Worm (Caenorhabditis elegans) whole organism, L1 larva: Measurements from ENCODE around the gene golg-4.

Experiments
- F16B12.6 ChIP-seq: fragments of 150-350 bp; optimal IDR thresholded peaks from 2 replicates; lab custom pipeline; 2014; ENCODE audit warnings: missing biosample characterization, missing genetic modification characterization
- aha-1 ChIP-seq: fragments of 150-350 bp; optimal IDR thresholded peaks from 2 replicates; lab custom pipeline; 2014; ENCODE audit warnings: missing biosample characterization, missing genetic modification characterization
- ama-1 ChIP-seq: fragments of 150-350 bp; optimal IDR thresholded peaks from 2 replicates; lab custom pipeline; 2014
- blmp-1 ChIP-seq: fragments of 150-350 bp; optimal IDR thresholded peaks from 2 replicates; lab custom pipeline; 2014; ENCODE audit warnings: missing biosample characterization, missing genetic modification characterization
- ceh-8 ChIP-seq: fragments of 200-800 bp; sonication (Bioruptor generic); optimal IDR thresholded peaks from 2 replicates; lab custom pipeline; 2018; ENCODE audit warnings: mild to moderate bottlenecking, missing genetic modification characterization, moderate library complexity, missing compliant biosample characterization
- ceh-88 ChIP-seq: fragments of 200-800 bp; sonication (Bioruptor generic); IDR thresholded peaks from 2 replicates; pipeline ENCODE4 v1.3.6; 2022; ENCODE audit warnings: missing genetic modification characterization, missing compliant biosample characterization
- ces-1 ChIP-seq: fragments of 150-350 bp; optimal IDR thresholded peaks from 2 replicates; lab custom pipeline; 2014; ENCODE audit warnings: missing biosample characterization, missing genetic modification reagents, missing genetic modification characterization
- efl-1 ChIP-seq, 4 experiments: fragments of 150-350 bp; optimal IDR thresholded peaks in 3 of 4; peaks in 1 of 4; 1 replicate in 1 of 4; 2 replicates in 3 of 4; lab custom pipeline; 2014; ENCODE audit warnings: missing biosample characterization in 2 of 4, missing genetic modification characterization in 2 of 4, missing genetic modification reagents in 2 of 4
- efl-3 ChIP-seq: fragments of 200-800 bp; sonication (Bioruptor generic); optimal IDR thresholded peaks from 2 replicates; lab custom pipeline; 2018; ENCODE audit warnings: mild to moderate bottlenecking, missing genetic modification characterization, missing compliant biosample characterization
- ets-5 ChIP-seq: fragments of 200-800 bp; sonication (Bioruptor generic); IDR thresholded peaks from 2 replicates; pipeline ENCODE4 v1.3.6; 2022; ENCODE audit warnings: missing genetic modification characterization, missing compliant biosample characterization
- fkh-10 ChIP-seq: sonication (generic microtip); optimal IDR thresholded peaks from 2 replicates; lab custom pipeline; 2017; ENCODE audit warnings: missing biosample characterization, missing genetic modification reagents, missing genetic modification characterization
- fkh-4 ChIP-seq: sonication (generic microtip); optimal IDR thresholded peaks from 2 replicates; lab custom pipeline; 2016; ENCODE audit warnings: missing compliant biosample characterization, missing genetic modification characterization, borderline replicate concordance
- fkh-8 ChIP-seq: sonication (generic microtip); optimal IDR thresholded peaks from 2 replicates; lab custom pipeline; 2016; ENCODE audit warnings: mild to moderate bottlenecking, missing genetic modification characterization, missing compliant biosample characterization
- fos-1 ChIP-seq: fragments of 150-350 bp; optimal IDR thresholded peaks from 2 replicates; lab custom pipeline; 2014; ENCODE audit warnings: missing biosample characterization, missing genetic modification characterization
- hlh-17 ChIP-seq: fragments of 200-800 bp; sonication (Bioruptor generic); optimal IDR thresholded peaks from 2 replicates; lab custom pipeline; 2018; ENCODE audit warnings: missing genetic modification characterization, mild to moderate bottlenecking, missing compliant biosample characterization, moderate library complexity, borderline replicate concordance
- hlh-4 ChIP-seq: sonication (generic microtip); optimal IDR thresholded peaks from 2 replicates; lab custom pipeline; 2016; ENCODE audit warnings: mild to moderate bottlenecking, missing genetic modification characterization, missing compliant biosample characterization
- hpl-2 ChIP-seq: fragments of 150-350 bp; optimal IDR thresholded peaks from 2 replicates; lab custom pipeline; 2014; ENCODE audit warnings: missing biosample characterization, missing genetic modification reagents, missing genetic modification characterization
- irx-1 ChIP-seq: sonication (generic microtip); optimal IDR thresholded peaks from 2 replicates; lab custom pipeline; 2016; ENCODE audit warnings: missing genetic modification characterization, missing compliant biosample characterization
- isw-1 ChIP-seq: fragments of 200-800 bp; sonication (Bioruptor generic); IDR thresholded peaks from 2 replicates; pipeline ENCODE4 v1.3.6; 2022; ENCODE audit warnings: missing genetic modification characterization, missing compliant biosample characterization
- lin-13 ChIP-seq: fragments of 150-350 bp; optimal IDR thresholded peaks from 2 replicates; lab custom pipeline; 2014; ENCODE audit warnings: missing biosample characterization, missing genetic modification reagents, missing genetic modification characterization
- lin-35 ChIP-seq, 2 experiments: fragments of 150-350 bp; optimal IDR thresholded peaks; 2 replicates each; lab custom pipeline; 2014; ENCODE audit warnings: missing biosample characterization in 2 of 2, missing genetic modification characterization in 2 of 2, missing genetic modification reagents in 2 of 2
- lin-39 ChIP-seq: fragments of 150-350 bp; optimal IDR thresholded peaks from 2 replicates; lab custom pipeline; 2014; ENCODE audit warnings: missing biosample characterization, missing genetic modification reagents, missing genetic modification characterization
- mab-9 ChIP-seq: fragments of 200-800 bp; sonication (Bioruptor generic); IDR thresholded peaks from 2 replicates; pipeline ENCODE4 v1.3.6; 2022; ENCODE audit warnings: missing genetic modification reagents, missing genetic modification characterization, missing compliant biosample characterization
- mdl-1 ChIP-seq, 2 experiments: fragments of 150-350 bp; optimal IDR thresholded peaks; 2 replicates each; lab custom pipeline; 2014 to 2017; ENCODE audit warnings: missing biosample characterization in 2 of 2, missing genetic modification characterization in 2 of 2, inconsistent platforms in 1 of 2
- mep-1 ChIP-seq: fragments of 150-350 bp; optimal IDR thresholded peaks from 2 replicates; lab custom pipeline; 2014; ENCODE audit warnings: missing biosample characterization, missing genetic modification characterization
- nhr-11 ChIP-seq: fragments of 150-350 bp; optimal IDR thresholded peaks from 2 replicates; lab custom pipeline; 2014; ENCODE audit warnings: missing biosample characterization, missing genetic modification characterization
- nhr-19 ChIP-seq: fragments of 200-800 bp; sonication (Bioruptor generic); conservative IDR thresholded peaks from 2 replicates; pipeline ENCODE4 v1.3.6; 2022; ENCODE audit warnings: missing genetic modification characterization, missing compliant biosample characterization
- nhr-237 ChIP-seq: fragments of 150-350 bp; optimal IDR thresholded peaks from 2 replicates; lab custom pipeline; 2014; ENCODE audit warnings: missing biosample characterization, missing genetic modification characterization
- skn-1 ChIP-seq: fragments of 150-350 bp; optimal IDR thresholded peaks from 2 replicates; lab custom pipeline; 2014; ENCODE audit warnings: missing biosample characterization, missing genetic modification characterization
- snu-23 ChIP-seq: sonication (generic microtip); optimal IDR thresholded peaks from 2 replicates; lab custom pipeline; 2016; ENCODE audit warnings: missing genetic modification characterization, missing compliant biosample characterization
- sptf-1 ChIP-seq: fragments of 150-350 bp; optimal IDR thresholded peaks from 2 replicates; lab custom pipeline; 2014; ENCODE audit warnings: missing biosample characterization, missing genetic modification characterization
- tbx-2 ChIP-seq: sonication (generic microtip); optimal IDR thresholded peaks from 2 replicates; lab custom pipeline; 2016; ENCODE audit warnings: missing genetic modification characterization, missing compliant biosample characterization
- tlp-1 ChIP-seq: fragments of 150-350 bp; optimal IDR thresholded peaks from 2 replicates; lab custom pipeline; 2014; ENCODE audit warnings: missing biosample characterization, missing genetic modification characterization
- unc-30 ChIP-seq: sonication (generic microtip); optimal IDR thresholded peaks from 2 replicates; lab custom pipeline; 2017; ENCODE audit warnings: missing biosample characterization, missing genetic modification characterization
- unc-62 ChIP-seq: fragments of 150-350 bp; optimal IDR thresholded peaks from 2 replicates; lab custom pipeline; 2014; ENCODE audit warnings: missing biosample characterization, missing genetic modification reagents, missing genetic modification characterization
- unc-86 ChIP-seq: sonication (generic microtip); optimal IDR thresholded peaks from 2 replicates; lab custom pipeline; 2016; ENCODE audit warnings: missing genetic modification characterization, missing compliant biosample characterization
- xbp-1 ChIP-seq: sonication (generic microtip); optimal IDR thresholded peaks from 2 replicates; lab custom pipeline; 2016; ENCODE audit warnings: missing genetic modification characterization, missing compliant biosample characterization
- ztf-11 ChIP-seq, 2 experiments: sonication (generic microtip); optimal IDR thresholded peaks; 2 replicates each; lab custom pipeline; 2016 to 2017; ENCODE audit warnings: missing genetic modification characterization in 2 of 2, missing biosample characterization in 1 of 2, missing compliant biosample characterization in 1 of 2
- ztf-4 ChIP-seq: fragments of 150-350 bp; optimal IDR thresholded peaks from 2 replicates; lab custom pipeline; 2014; ENCODE audit warnings: missing biosample characterization, missing genetic modification characterization

Gene golg-4

DNA sequence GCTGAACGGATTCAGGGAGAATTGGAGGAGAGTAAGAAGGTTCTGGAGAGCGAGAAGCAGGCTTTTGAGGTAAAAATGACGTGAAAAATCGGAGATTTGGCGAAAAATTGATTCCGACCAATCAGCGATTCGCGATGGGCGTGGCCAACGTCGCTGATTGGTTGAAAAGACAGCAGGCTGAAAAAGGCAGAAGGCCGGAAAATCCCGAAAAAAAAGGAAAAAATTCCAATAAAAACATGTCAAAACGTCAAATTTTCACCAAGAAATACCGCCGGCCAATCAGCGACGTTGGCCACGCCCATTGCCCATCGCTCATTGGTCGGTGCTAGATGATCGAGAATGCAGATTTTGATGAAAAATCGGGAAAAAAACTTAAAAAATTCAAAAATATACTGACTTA lies 12.1 kb downstream of the golg-4 start:
- TF ChIP-seq ztf-11 (tag; optimal IDR thresholded peaks at IDR 0.05; lab: Kevin White, UChicago) = no peak
- TF ChIP-seq lin-35 (GFP tag; optimal IDR thresholded peaks at IDR 0.05; lab: Kevin White, UChicago) = no peak
- TF ChIP-seq, all 84 proteins: peak for 0

DNA sequence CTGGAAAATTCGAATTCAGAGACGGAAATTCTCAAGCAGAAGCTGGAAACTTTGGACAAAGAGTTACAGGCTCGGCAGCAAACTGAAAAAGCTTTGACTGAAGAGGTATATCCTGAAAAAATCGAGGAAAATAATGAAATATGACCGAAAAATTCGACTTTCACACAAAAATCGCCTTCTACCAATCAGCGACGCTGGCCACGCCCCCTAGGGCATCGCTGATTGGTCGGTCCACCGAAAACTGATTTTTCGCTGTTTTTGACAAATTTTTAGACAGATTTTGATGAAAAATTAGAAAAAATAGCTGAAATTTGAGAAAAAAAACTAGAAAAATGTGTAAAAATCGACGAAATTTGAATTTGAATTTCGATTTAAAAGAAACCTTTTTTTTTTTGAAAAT lies 13.5 kb downstream of the golg-4 start:
- TF ChIP-seq fkh-4 (tag; lab: Kevin White, UChicago) (no peak), unc-62 (GFP tag; lab: Kevin White, UChicago) (no peak), lin-35 (GFP tag; optimal IDR thresholded peaks at IDR 0.05; lab: Kevin White, UChicago) (no peak), lin-39 (no peak), mep-1 (tag; lab: Kevin White, UChicago) (no peak), ztf-4 (no peak), hlh-17 (GFP tag; lab: Kevin White, UChicago) (no peak), ceh-88 (GFP tag; lab: Robert Waterston, UW) (no peak), mab-9 (GFP tag; lab: Robert Waterston, UW) (no peak), isw-1 (GFP tag; lab: Robert Waterston, UW) (no peak), fkh-8 (tag; lab: Kevin White, UChicago) (no peak), snu-23 (GFP tag; lab: Kevin White, UChicago) (no peak), sptf-1 (tag; lab: Kevin White, UChicago) (no peak), hpl-2 (GFP tag; lab: Kevin White, UChicago) (no peak), skn-1 (tag; lab: Kevin White, UChicago) (no peak), fos-1 (no peak)

- TF ChIP-seq unc-30 (tag; lab: Kevin White, UChicago) (no peak), lin-13 (GFP tag; lab: Kevin White, UChicago) (no peak), irx-1 (no peak), ztf-4 (no peak), blmp-1 (no peak), mab-9 (GFP tag; lab: Robert Waterston, UW) (no peak), nhr-19 (GFP tag; lab: Robert Waterston, UW) (no peak), tlp-1 (tag; lab: Kevin White, UChicago) (no peak), ama-1 (lab: Kevin White, UChicago) (no peak), ets-5 (GFP tag; lab: Robert Waterston, UW) (no peak), unc-86 (tag; lab: Kevin White, UChicago) (no peak), aha-1 (tag; lab: Kevin White, UChicago) (no peak), hlh-4 (tag; lab: Kevin White, UChicago) (no peak), hpl-2 (GFP tag; lab: Kevin White, UChicago) (no peak), ceh-8 (GFP tag; lab: Kevin White, UChicago) (no peak), nhr-11 (tag; lab: Kevin White, UChicago) (no peak)
Measured at ce11 chrIII:3423924-3424323, 18.6 kb downstream of the golg-4 start.

ce11 chrIII:3425438-3425837 lies 20.1 kb downstream of the golg-4 start, which contains the start of gene metl-18:
Gene metl-18, plus strand, starts transcription at chrIII:3425738.
- no peak for TF ChIP-seq efl-1 (optimal IDR thresholded peaks at IDR 0.05; lab: Kevin White, UChicago)
- peak in 1 of 2 experiments; percentile 34 for TF ChIP-seq efl-1 (GFP tag; optimal IDR thresholded peaks at IDR 0.05 in 1 of 2; lab: Kevin White, UChicago)
- TF ChIP-seq efl-3 = no peak
- TF ChIP-seq, all 84 proteins: peak for 1

DNA sequence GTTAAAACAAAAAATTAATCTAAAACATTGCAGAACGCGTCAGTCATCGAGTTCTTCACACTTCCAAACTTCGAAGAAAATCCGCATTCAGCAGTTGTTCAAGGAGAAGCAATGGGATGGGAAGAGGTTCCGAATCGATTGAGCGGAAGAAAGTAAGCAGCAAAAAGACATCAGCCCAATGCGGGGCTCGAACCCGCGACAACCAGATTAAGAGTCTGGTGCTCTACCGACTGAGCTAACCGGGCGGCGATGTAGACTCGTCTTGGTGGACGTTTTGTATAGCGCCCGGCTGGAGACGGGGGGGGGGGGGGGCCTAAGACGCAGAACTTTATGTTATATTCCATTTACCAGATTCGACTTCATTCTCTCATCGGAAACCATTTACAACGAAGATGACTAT lies 21.4 kb downstream of the golg-4 start:
- TF ChIP-seq ces-1 (no peak), fkh-10 (no peak), xbp-1 (no peak), lin-35 (GFP tag; optimal IDR thresholded peaks at IDR 0.05; lab: Kevin White, UChicago) (no peak), nhr-237 (tag; lab: Kevin White, UChicago) (no peak), ztf-4 (no peak), mdl-1 (tag; optimal IDR thresholded peaks at IDR 0.05; lab: Kevin White, UChicago) (no peak), unc-86 (tag; lab: Kevin White, UChicago) (no peak), fos-1 (no peak), fkh-4 (tag; lab: Kevin White, UChicago) (no peak), nhr-11 (tag; lab: Kevin White, UChicago) (no peak), mab-9 (GFP tag; lab: Robert Waterston, UW) (no peak), tbx-2 (tag; lab: Kevin White, UChicago) (no peak), F16B12.6 (no peak)
